Worm (Caenorhabditis elegans): Measurements from ENCODE around the gene del-6.

Gene del-6

ce11 chrV:10572614-10573013 lies at the start of gene del-6:
Gene del-6 (plus strand): TSS chrV:10572914.
- TF ChIP-seq let-607 (tag; optimal IDR thresholded peaks at IDR 0.05): no peak
- TF ChIP-seq F49E8.2 (tag; optimal IDR thresholded peaks at IDR 0.05; ENCODE audit: insufficient read depth): no peak
- TF ChIP-seq lin-26 (GFP tag; IDR thresholded peaks at IDR 0.05): no peak
- no peak for TF ChIP-seq egrh-3 (GFP tag; IDR thresholded peaks at IDR 0.05)
- no peak for TF ChIP-seq B0035.1 (tag; optimal IDR thresholded peaks at IDR 0.05)
- no peak for TF ChIP-seq nfyb-1 (GFP tag; IDR thresholded peaks at IDR 0.05)
- TF ChIP-seq madf-6 (GFP tag; IDR thresholded peaks at IDR 0.05): no peak
- TF ChIP-seq repo-1 (tag; optimal IDR thresholded peaks at IDR 0.05): no peak
- TF ChIP-seq madf-10 (tag; optimal IDR thresholded peaks at IDR 0.05): no peak
- TF ChIP-seq snpc-1.3 (tag; optimal IDR thresholded peaks at IDR 0.05; ENCODE audit: insufficient read depth): no peak
- TF ChIP-seq ZK185.1 (tag; optimal IDR thresholded peaks at IDR 0.05; ENCODE audit: poor library complexity, severe bottlenecking): no peak
- no peak for TF ChIP-seq ceh-40 (GFP tag; IDR thresholded peaks at IDR 0.05)

- peak; percentile 93 for TF ChIP-seq ZK185.1 (tag; optimal IDR thresholded peaks at IDR 0.05; ENCODE audit: poor library complexity, severe bottlenecking)
- no peak for TF ChIP-seq ztf-25 (GFP tag; IDR thresholded peaks at IDR 0.05)
- 0 out of 2 replicates have a peak, but pooled peaks have one; percentile 7 for TF ChIP-seq hmg-20 (GFP tag; IDR thresholded peaks at IDR 0.05)
- no peak for TF ChIP-seq F52B5.7 (tag; optimal IDR thresholded peaks at IDR 0.05)
- no peak for TF ChIP-seq F37B4.10 (GFP tag; IDR thresholded peaks at IDR 0.05)
- TF ChIP-seq akir-1 (GFP tag; optimal IDR thresholded peaks at IDR 0.05): no peak
- no peak for TF ChIP-seq lin-26 (GFP tag; IDR thresholded peaks at IDR 0.05)
- TF ChIP-seq D2030.7 (GFP tag; IDR thresholded peaks at IDR 0.05): peak; percentile 67
- TF ChIP-seq attf-6 (GFP tag; IDR thresholded peaks at IDR 0.05): no peak
- TF ChIP-seq madf-6 (GFP tag; IDR thresholded peaks at IDR 0.05): peak; percentile 67
- TF ChIP-seq ceh-40 (GFP tag; IDR thresholded peaks at IDR 0.05): no peak
- TF ChIP-seq sptf-2 (GFP tag; optimal IDR thresholded peaks at IDR 0.05): no peak
- TF ChIP-seq attf-3 (GFP tag; conservative IDR thresholded peaks at IDR 0.05): no peak
- peak; percentile 57 for TF ChIP-seq F22D6.2 (tag; optimal IDR thresholded peaks at IDR 0.05)
- TF ChIP-seq ccch-3 (GFP tag; optimal IDR thresholded peaks at IDR 0.05): peak; percentile 43
- no peak for TF ChIP-seq nhr-179 (tag; optimal IDR thresholded peaks at IDR 0.05)
- TF ChIP-seq B0336.3 (GFP tag; IDR thresholded peaks at IDR 0.05): no peak
- TF ChIP-seq pbrm-1 (GFP tag; IDR thresholded peaks at IDR 0.05): 0 out of 2 replicates have a peak, but pooled peaks have one; percentile 22
- no peak for TF ChIP-seq hlh-26 (GFP tag; conservative IDR thresholded peaks at IDR 0.05)
- TF ChIP-seq B0035.1 (tag; optimal IDR thresholded peaks at IDR 0.05): no peak
- peak; percentile 75 for TF ChIP-seq lir-1 (GFP tag; conservative IDR thresholded peaks at IDR 0.05)
- TF ChIP-seq Y79H2A.3 (GFP tag; conservative IDR thresholded peaks at IDR 0.05): no peak
- peak; percentile 82 for TF ChIP-seq dox-1 (GFP tag; IDR thresholded peaks at IDR 0.05)
- TF ChIP-seq snpc-4 (GFP tag; optimal IDR thresholded peaks at IDR 0.05): peak; percentile 43
- TF ChIP-seq snpc-4 (tag; optimal IDR thresholded peaks at IDR 0.05): peak in 2 of 4 experiments; percentile 37 to 57
- TF ChIP-seq unc-62 (GFP tag; optimal IDR thresholded peaks at IDR 0.05): no peak
- TF ChIP-seq ztf-6 (GFP tag; IDR thresholded peaks at IDR 0.05): no peak
- TF ChIP-seq nfya-2 (GFP tag; IDR thresholded peaks at IDR 0.05): no peak
- no peak for TF ChIP-seq bed-1 (GFP tag; IDR thresholded peaks at IDR 0.05)
- peak; percentile 46 for TF ChIP-seq lsl-1 (GFP tag; optimal IDR thresholded peaks at IDR 0.05)
- TF ChIP-seq mcd-1 (GFP tag; IDR thresholded peaks at IDR 0.05): peak; percentile 63
- no peak for TF ChIP-seq ztf-3 (GFP tag; optimal IDR thresholded peaks at IDR 0.05)
- no peak for TF ChIP-seq rpc-1 (optimal IDR thresholded peaks at IDR 0.05)
- no peak for TF ChIP-seq rpc-1 (tag; optimal IDR thresholded peaks at IDR 0.05)
- no peak for TF ChIP-seq aptf-3 (GFP tag; IDR thresholded peaks at IDR 0.05)
- TF ChIP-seq F39B2.1 (GFP tag; IDR thresholded peaks at IDR 0.05): no peak
- no peak for TF ChIP-seq B0019.2 (GFP tag; conservative IDR thresholded peaks at IDR 0.05)
- no peak for TF ChIP-seq egl-18 (GFP tag; IDR thresholded peaks at IDR 0.05)
- no peak for TF ChIP-seq mel-28 (tag; optimal IDR thresholded peaks at IDR 0.05; ENCODE audit: borderline replicate concordance)
- 0 out of 2 replicates have a peak, but pooled peaks have one; percentile 14 for TF ChIP-seq Y53G8AR.9 (GFP tag; conservative IDR thresholded peaks at IDR 0.05)
These were observed 46.8 kb upstream of the del-6 start, which contains the start of the genes C35A5.8 and hda-11 for ce11 chrV:10525902-10526301. Gene C35A5.8 (minus strand): TSS chrV:10525908. Gene hda-11 (plus strand): TSS chrV:10526184.
